Worm (Caenorhabditis elegans): Measurements from ENCODE around the gene C09H5.7.

The C09H5.7 gene

ce11 chrV:8069637-8070036 is 15.4 kb downstream of the C09H5.7 start, which contains the start of gene str-143:
Gene str-143, minus strand, starts transcription at chrV:8069737.
- TF ChIP-seq snpc-1.2 (GFP tag; IDR thresholded peaks at IDR 0.05) (no peak), nhr-10 (tag; optimal IDR thresholded peaks at IDR 0.05) (no peak), unc-62 (GFP tag; optimal IDR thresholded peaks at IDR 0.05 in 1 of 2) (peak in 1 of 2 experiments; percentile 17), unc-62 (tag; optimal IDR thresholded peaks at IDR 0.05) (no peak), nhr-111 (GFP tag; optimal IDR thresholded peaks at IDR 0.05) (no peak), mes-2 (tag; optimal IDR thresholded peaks at IDR 0.05; ENCODE audit: poor library complexity, severe bottlenecking) (no peak), skn-1 (tag; optimal IDR thresholded peaks at IDR 0.05) (no peak), mep-1 (tag; optimal IDR thresholded peaks at IDR 0.05) (no peak)

- TF ChIP-seq nhr-28 (tag; optimal IDR thresholded peaks at IDR 0.05) (no peak), D1046.2 (GFP tag; IDR thresholded peaks at IDR 0.05) (no peak), nhr-111 (GFP tag; optimal IDR thresholded peaks at IDR 0.05) (no peak), mxl-3 (GFP tag; optimal IDR thresholded peaks at IDR 0.05) (no peak), ztf-11 (tag; optimal IDR thresholded peaks at IDR 0.05) (no peak), aha-1 (tag) (no peak), dpl-1 (GFP tag; optimal IDR thresholded peaks at IDR 0.05) (no peak), dmd-6 (GFP tag; IDR thresholded peaks at IDR 0.05) (no peak), mdl-1 (tag; optimal IDR thresholded peaks at IDR 0.05) (no peak), zfp-2 (tag; optimal IDR thresholded peaks at IDR 0.05) (no peak), mdt-29 (GFP tag; IDR thresholded peaks at IDR 0.05) (no peak), ceh-44 (GFP tag; IDR thresholded peaks at IDR 0.05) (no peak), lsy-2 (tag; optimal IDR thresholded peaks at IDR 0.05) (no peak)
Observed at ce11 chrV:8067800-8068199, 17.2 kb downstream of the C09H5.7 start, which contains the start of gene str-140. Gene str-140, minus strand, starts transcription at chrV:8067900.

ce11 chrV:8062074-8062473 is 23.0 kb downstream of the C09H5.7 start, which contains the start of gene str-139:
Gene str-139, minus strand, starts transcription at chrV:8062174.
- TF ChIP-seq gei-8 (GFP tag; optimal IDR thresholded peaks at IDR 0.05) (no peak), lir-3 (tag; optimal IDR thresholded peaks at IDR 0.05) (no peak), hlh-11 (tag; optimal IDR thresholded peaks at IDR 0.05) (no peak), attf-4 (tag; optimal IDR thresholded peaks at IDR 0.05) (no peak), unc-39 (tag; optimal IDR thresholded peaks at IDR 0.05) (no peak), pha-4 (GFP tag; IDR thresholded peaks at IDR 0.05) (no peak), pha-4 (tag; optimal IDR thresholded peaks at IDR 0.05) (no peak), lin-38 (GFP tag; IDR thresholded peaks at IDR 0.05) (no peak), ctbp-1 (GFP tag; IDR thresholded peaks at IDR 0.05) (no peak), R02D3.7 (tag; optimal IDR thresholded peaks at IDR 0.05) (no peak), zfp-2 (tag; optimal IDR thresholded peaks at IDR 0.05) (no peak), hlh-30 (tag; optimal IDR thresholded peaks at IDR 0.05; ENCODE audit: insufficient read depth) (no peak), daf-8 (GFP tag; IDR thresholded peaks at IDR 0.05) (no peak), saeg-2 (GFP tag; IDR thresholded peaks at IDR 0.05) (no peak), ceh-62 (tag; optimal IDR thresholded peaks at IDR 0.05) (no peak), mdl-1 (tag; optimal IDR thresholded peaks at IDR 0.05) (no peak), set-16 (GFP tag; IDR thresholded peaks at IDR 0.05) (no peak)

ce11 chrV:8058359-8058758 is 26.7 kb downstream of the C09H5.7 start, which contains the start of gene str-138:
Gene str-138, plus strand, starts transcription at chrV:8058659.
- TF ChIP-seq mdt-29 (GFP tag; IDR thresholded peaks at IDR 0.05) (no peak), F44E2.7 (GFP tag; IDR thresholded peaks at IDR 0.05) (no peak), lsy-2 (tag; optimal IDR thresholded peaks at IDR 0.05) (no peak), lin-39 (tag; optimal IDR thresholded peaks at IDR 0.05) (no peak), ceh-20 (GFP tag; IDR thresholded peaks at IDR 0.05) (no peak), egl-27 (tag; optimal IDR thresholded peaks at IDR 0.05) (no peak), nhr-11 (tag; optimal IDR thresholded peaks at IDR 0.05) (no peak)
